Worm (Caenorhabditis elegans): Measurements from ENCODE around the gene fbxb-22.

The fbxb-22 gene

DNA sequence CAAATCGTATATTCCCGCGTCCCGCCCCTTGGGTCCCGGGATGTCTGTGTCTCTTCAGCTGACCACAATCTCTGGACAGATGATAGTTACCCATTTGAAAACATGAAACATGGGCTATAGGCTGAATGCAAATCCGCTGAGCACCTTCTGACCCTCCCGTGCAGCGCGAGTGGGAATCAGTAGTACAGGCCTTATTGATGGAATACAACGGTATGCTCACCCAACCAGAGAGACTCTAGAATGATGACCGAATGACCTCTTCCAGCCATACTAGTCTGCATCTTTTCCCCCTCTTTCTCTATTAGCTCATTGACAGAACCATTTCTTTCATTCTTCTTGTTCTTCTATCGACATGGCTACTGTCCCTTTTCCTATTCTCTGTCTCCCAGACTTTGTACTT, 23.6 kb upstream of the fbxb-22 start, which contains the start of gene sdz-33:
Gene sdz-33, plus strand, starts transcription at position 301 of the 400 bp plus-strand sequence.
- TF ChIP-seq elt-2 (tag; optimal IDR thresholded peaks at IDR 0.05) (no peak), zag-1 (tag; optimal IDR thresholded peaks at IDR 0.05) (no peak), ceh-16 (tag; optimal IDR thresholded peaks at IDR 0.05) (no peak), ztf-4 (tag; optimal IDR thresholded peaks at IDR 0.05) (no peak), tbx-2 (tag; optimal IDR thresholded peaks at IDR 0.05) (no peak), mdl-1 (tag; optimal IDR thresholded peaks at IDR 0.05) (no peak), nhr-11 (tag; optimal IDR thresholded peaks at IDR 0.05) (no peak), elt-3 (tag; optimal IDR thresholded peaks at IDR 0.05) (no peak), hmg-11 (tag; optimal IDR thresholded peaks at IDR 0.05) (no peak), jun-1 (tag; optimal IDR thresholded peaks at IDR 0.05) (no peak), elt-1 (tag; optimal IDR thresholded peaks at IDR 0.05) (no peak), R02D3.7 (tag; optimal IDR thresholded peaks at IDR 0.05) (no peak)

DNA sequence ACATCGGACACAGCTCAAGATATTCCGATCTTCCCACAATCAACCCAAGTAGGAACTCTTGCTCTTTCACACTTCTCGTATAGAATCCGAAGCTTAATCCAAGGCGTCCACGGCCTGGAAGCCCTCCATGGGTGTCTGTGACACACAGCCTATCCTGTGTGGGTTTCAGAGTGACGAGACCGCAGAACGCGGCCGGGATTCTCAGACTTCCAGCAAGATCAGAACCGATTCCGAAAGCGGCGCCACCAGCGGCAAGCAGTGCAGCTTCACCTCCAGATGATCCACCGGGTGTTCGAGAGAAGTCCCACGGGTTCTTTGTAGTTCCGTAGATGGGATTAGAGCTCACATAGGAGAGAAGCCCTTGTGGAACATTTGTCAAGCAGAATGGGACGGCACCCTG, 19.2 kb upstream of the fbxb-22 start:
- TF ChIP-seq ceh-16 (tag; optimal IDR thresholded peaks at IDR 0.05) (no peak), nhr-237 (tag; optimal IDR thresholded peaks at IDR 0.05) (no peak), skn-1 (tag; optimal IDR thresholded peaks at IDR 0.05) (no peak)

DNA sequence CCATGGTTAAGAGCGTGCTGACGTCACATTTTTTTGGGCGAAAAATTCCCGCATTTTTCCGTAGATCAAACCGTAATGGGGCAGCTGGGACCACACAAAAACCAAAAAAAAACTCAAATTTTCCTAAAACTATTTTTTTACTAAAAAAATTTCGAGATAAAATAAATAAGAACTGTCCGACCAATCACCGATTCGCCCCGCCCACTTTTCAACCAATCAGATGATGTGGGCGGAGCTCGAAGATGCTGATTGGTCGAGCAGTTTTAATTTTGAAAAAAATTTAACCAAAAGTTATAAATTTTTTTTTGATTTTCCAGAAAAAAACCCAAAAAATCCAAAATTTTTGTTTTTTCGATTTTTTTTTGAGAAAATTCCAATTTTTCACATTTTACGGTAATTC, 16.5 kb upstream of the fbxb-22 start:
- no peak for TF ChIP-seq hmg-11 (tag; optimal IDR thresholded peaks at IDR 0.05)
- TF ChIP-seq nfya-1 (tag; optimal IDR thresholded peaks at IDR 0.05; ENCODE audit: insufficient read depth) = peak; percentile 83
- no peak for TF ChIP-seq fkh-2 (tag; optimal IDR thresholded peaks at IDR 0.05)
- TF ChIP-seq unc-39 (tag; optimal IDR thresholded peaks at IDR 0.05) = no peak
- TF ChIP-seq nhr-76 (tag; optimal IDR thresholded peaks at IDR 0.05) = no peak
- TF ChIP-seq fkh-10 (GFP tag; optimal IDR thresholded peaks at IDR 0.05) = no peak
- no peak for TF ChIP-seq nhr-25 (tag; optimal IDR thresholded peaks at IDR 0.05)

DNA sequence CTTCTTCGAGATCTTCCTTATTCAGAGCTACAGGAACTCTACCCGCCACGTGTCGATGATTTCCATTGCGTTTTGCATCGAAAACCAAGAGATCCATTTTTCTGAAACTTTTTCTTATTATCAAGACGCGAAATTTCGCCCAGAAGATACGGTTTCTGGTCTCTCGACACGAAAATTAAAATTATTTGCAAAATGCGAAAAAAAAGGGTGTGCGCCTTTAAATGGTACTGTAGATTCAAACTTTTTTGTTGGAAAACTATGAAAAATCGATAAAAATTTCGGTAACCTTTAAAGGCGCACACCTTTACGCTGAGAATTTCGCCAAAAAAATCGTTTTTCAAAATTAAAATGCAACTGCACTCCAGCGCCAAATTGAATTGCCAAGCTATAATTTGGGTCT, 14.6 kb upstream of the fbxb-22 start, which contains the start of gene tsen-2:
Gene tsen-2, minus strand, starts transcription at position 101 of the 400 bp plus-strand sequence.
- TF ChIP-seq ZK546.5 (tag; optimal IDR thresholded peaks at IDR 0.05) = no peak
- TF ChIP-seq mml-1 (tag; optimal IDR thresholded peaks at IDR 0.05) = no peak
- TF ChIP-seq fos-1 (tag; optimal IDR thresholded peaks at IDR 0.05) = no peak
- no peak for TF ChIP-seq lsy-12 (tag; optimal IDR thresholded peaks at IDR 0.05)
- TF ChIP-seq nhr-12 (tag; optimal IDR thresholded peaks at IDR 0.05) = no peak
- no peak for TF ChIP-seq jun-1 (tag; optimal IDR thresholded peaks at IDR 0.05)
- TF ChIP-seq fkh-2 (tag; optimal IDR thresholded peaks at IDR 0.05) = no peak
- TF ChIP-seq elt-3 (tag; optimal IDR thresholded peaks at IDR 0.05) = no peak
- no peak for TF ChIP-seq elt-2 (tag; optimal IDR thresholded peaks at IDR 0.05)
- TF ChIP-seq nfya-1 (tag; optimal IDR thresholded peaks at IDR 0.05; ENCODE audit: insufficient read depth) = no peak
- no peak for TF ChIP-seq ceh-16 (tag; optimal IDR thresholded peaks at IDR 0.05)
- no peak for TF ChIP-seq lin-39 (tag; optimal IDR thresholded peaks at IDR 0.05)
- TF ChIP-seq skn-1 (tag; optimal IDR thresholded peaks at IDR 0.05) = no peak

DNA sequence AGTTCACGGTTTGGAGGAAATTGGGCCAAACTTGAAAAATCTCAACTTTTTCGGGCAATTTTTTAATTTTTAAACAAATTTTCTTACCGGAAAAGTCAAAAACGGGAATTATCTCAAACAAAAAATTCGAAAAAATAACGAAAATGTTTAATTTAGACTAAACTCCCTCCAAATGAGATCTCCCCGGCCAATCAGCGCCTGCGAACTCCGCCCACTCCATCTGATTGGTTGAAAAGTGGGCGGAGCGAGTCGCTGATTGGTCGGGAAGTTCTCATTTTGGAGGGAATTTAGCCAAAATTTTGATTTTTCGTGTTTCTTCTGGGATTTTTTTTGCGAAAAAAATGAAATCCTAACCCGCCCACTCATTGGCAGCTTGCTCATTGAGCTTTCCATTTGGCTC, 13.1 kb upstream of the fbxb-22 start:
- no peak for TF ChIP-seq nhr-12 (tag; optimal IDR thresholded peaks at IDR 0.05)
- no peak for TF ChIP-seq nhr-67 (tag; optimal IDR thresholded peaks at IDR 0.05)
- TF ChIP-seq nfya-1 (tag; optimal IDR thresholded peaks at IDR 0.05; ENCODE audit: insufficient read depth) = peak; percentile 57
- no peak for TF ChIP-seq nhr-76 (tag; optimal IDR thresholded peaks at IDR 0.05)
- TF ChIP-seq lsy-12 (tag; optimal IDR thresholded peaks at IDR 0.05) = no peak

DNA sequence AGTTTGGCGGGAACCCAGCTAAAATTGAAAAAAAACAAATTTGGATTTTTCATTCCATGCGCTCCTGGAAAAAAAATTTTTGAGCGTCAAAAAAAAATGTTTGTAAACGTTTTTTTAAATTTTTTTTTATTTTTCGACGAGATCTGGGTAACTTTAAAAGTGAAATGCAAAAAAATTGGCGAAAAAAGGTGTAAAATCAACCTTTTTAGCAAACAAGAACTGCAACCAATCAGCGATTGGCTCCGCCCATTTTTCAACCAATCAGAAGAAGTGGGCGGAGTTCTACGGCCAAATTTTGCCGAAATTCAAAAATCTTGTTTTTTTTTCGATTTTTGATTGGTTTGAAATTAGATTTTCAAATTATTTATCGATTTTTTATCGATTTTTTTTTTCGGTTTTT, 11.9 kb upstream of the fbxb-22 start:
- peak; percentile 70 for TF ChIP-seq nfya-1 (tag; optimal IDR thresholded peaks at IDR 0.05; ENCODE audit: insufficient read depth)
- TF ChIP-seq hmg-11 (tag; optimal IDR thresholded peaks at IDR 0.05) = no peak

DNA sequence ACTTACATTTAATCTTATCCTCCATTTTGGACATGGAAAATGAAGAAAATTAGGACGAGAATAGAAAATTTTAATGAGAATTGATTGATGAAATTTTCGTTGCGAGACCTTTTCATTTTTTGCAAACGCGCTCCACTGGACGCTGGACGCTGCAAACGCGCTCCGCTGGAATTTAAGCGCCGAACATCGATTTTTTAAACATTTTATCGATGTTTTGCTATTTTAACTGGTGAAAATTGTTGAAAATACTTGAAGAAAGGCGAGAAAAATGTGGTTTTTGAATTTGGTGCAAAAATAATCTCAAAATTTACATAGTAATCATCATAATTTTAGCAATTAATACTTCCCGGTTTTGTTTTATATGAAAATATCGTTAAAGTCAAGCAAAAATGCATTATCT, 9.4 kb upstream of the fbxb-22 start, which contains the start of gene Y56A3A.41:
Gene Y56A3A.41, minus strand, starts transcription at position 101 of the 400 bp plus-strand sequence.
- no peak for TF ChIP-seq ztf-4 (tag; optimal IDR thresholded peaks at IDR 0.05)
- no peak for TF ChIP-seq fkh-10 (GFP tag; optimal IDR thresholded peaks at IDR 0.05)
- no peak for TF ChIP-seq ZK546.5 (tag; optimal IDR thresholded peaks at IDR 0.05)
- no peak for TF ChIP-seq hmg-11 (tag; optimal IDR thresholded peaks at IDR 0.05)
- no peak for TF ChIP-seq elt-1 (tag; optimal IDR thresholded peaks at IDR 0.05)
- TF ChIP-seq ceh-9 (tag; optimal IDR thresholded peaks at IDR 0.05) = no peak
- TF ChIP-seq unc-39 (tag; optimal IDR thresholded peaks at IDR 0.05) = no peak
- no peak for TF ChIP-seq lin-39 (tag; optimal IDR thresholded peaks at IDR 0.05)
- TF ChIP-seq fkh-2 (tag; optimal IDR thresholded peaks at IDR 0.05) = no peak
- no peak for TF ChIP-seq jun-1 (tag; optimal IDR thresholded peaks at IDR 0.05)

Data from whole organism, L3 larva.